Worm (Caenorhabditis elegans): ENCODE results near the gene Y17G9B.2.

Gene Y17G9B.2

ce11 chrIV:4727935-4728334 lies 36.0 kb upstream of the Y17G9B.2 start:
- TF ChIP-seq nhr-25 (tag; optimal IDR thresholded peaks at IDR 0.05), result peak; percentile 51
- TF ChIP-seq pha-4 (tag; optimal IDR thresholded peaks at IDR 0.05), result peak; percentile 22
- TF ChIP-seq jun-1 (tag; optimal IDR thresholded peaks at IDR 0.05), result peak; percentile 10
- TF ChIP-seq tbx-2 (tag; optimal IDR thresholded peaks at IDR 0.05), result peak; percentile 88
- TF ChIP-seq nhr-11 (tag; optimal IDR thresholded peaks at IDR 0.05), result peak; percentile 73
- peak; percentile 72 for TF ChIP-seq nfya-1 (tag; optimal IDR thresholded peaks at IDR 0.05; ENCODE audit: insufficient read depth)
- peak; percentile 79 for TF ChIP-seq elt-2 (tag; optimal IDR thresholded peaks at IDR 0.05)
- peak; percentile 54 for TF ChIP-seq snpc-4 (tag; optimal IDR thresholded peaks at IDR 0.05)
- TF ChIP-seq R02D3.7 (tag; optimal IDR thresholded peaks at IDR 0.05), result peak; percentile 84
- TF ChIP-seq ZK546.5 (tag; optimal IDR thresholded peaks at IDR 0.05), result peak; percentile 46
- TF ChIP-seq ceh-28 (tag; optimal IDR thresholded peaks at IDR 0.05), result peak; percentile 40
- peak; percentile 83 for TF ChIP-seq nhr-23 (tag; optimal IDR thresholded peaks at IDR 0.05)
- peak; percentile 92 for TF ChIP-seq lsy-12 (tag; optimal IDR thresholded peaks at IDR 0.05)
- TF ChIP-seq nhr-43 (tag; optimal IDR thresholded peaks at IDR 0.05; ENCODE audit: poor library complexity, severe bottlenecking), result peak; percentile 88
- peak; percentile 60 for TF ChIP-seq nhr-77 (tag; optimal IDR thresholded peaks at IDR 0.05)
- peak; percentile 84 for TF ChIP-seq lin-15B (tag; optimal IDR thresholded peaks at IDR 0.05)
- peak; percentile 10 for TF ChIP-seq ceh-82 (tag; optimal IDR thresholded peaks at IDR 0.05)

- no peak for TF ChIP-seq nhr-11 (tag; optimal IDR thresholded peaks at IDR 0.05)
These were observed 26.7 kb upstream of the Y17G9B.2 start, which contains the start of gene fbxb-78 for ce11 chrIV:4737258-4737657. Gene fbxb-78, plus strand, starts transcription at chrIV:4737558.

- no peak for TF ChIP-seq ztf-11 (tag; optimal IDR thresholded peaks at IDR 0.05)
- no peak for TF ChIP-seq nhr-11 (tag; optimal IDR thresholded peaks at IDR 0.05)
- no peak for TF ChIP-seq egl-5 (tag; optimal IDR thresholded peaks at IDR 0.05)
These were observed 21.5 kb upstream of the Y17G9B.2 start for ce11 chrIV:4742480-4742879.

ce11 chrIV:4744167-4744566 lies 19.8 kb upstream of the Y17G9B.2 start, which contains the start of gene hoe-1:
Gene hoe-1, minus strand, starts transcription at chrIV:4744267.
- no peak for TF ChIP-seq nhr-25 (tag; optimal IDR thresholded peaks at IDR 0.05)
- TF ChIP-seq nhr-23 (tag; optimal IDR thresholded peaks at IDR 0.05), result no peak
- TF ChIP-seq nfya-1 (tag; optimal IDR thresholded peaks at IDR 0.05; ENCODE audit: insufficient read depth), result no peak
- no peak for TF ChIP-seq nhr-28 (tag; optimal IDR thresholded peaks at IDR 0.05)
- TF ChIP-seq ztf-4 (tag; optimal IDR thresholded peaks at IDR 0.05), result no peak
- no peak for TF ChIP-seq jun-1 (tag; optimal IDR thresholded peaks at IDR 0.05)
- no peak for TF ChIP-seq ama-1 (optimal IDR thresholded peaks at IDR 0.05)
- TF ChIP-seq pha-4 (tag; optimal IDR thresholded peaks at IDR 0.05), result no peak
- no peak for TF ChIP-seq mml-1 (tag; optimal IDR thresholded peaks at IDR 0.05)
- no peak for TF ChIP-seq pqm-1 (tag; optimal IDR thresholded peaks at IDR 0.05)
- TF ChIP-seq aly-2 (tag; optimal IDR thresholded peaks at IDR 0.05), result no peak
- TF ChIP-seq snpc-4 (tag; optimal IDR thresholded peaks at IDR 0.05), result no peak
- no peak for TF ChIP-seq ZK546.5 (tag; optimal IDR thresholded peaks at IDR 0.05)
- TF ChIP-seq fkh-2 (tag; optimal IDR thresholded peaks at IDR 0.05), result no peak
- no peak for TF ChIP-seq nhr-67 (tag; optimal IDR thresholded peaks at IDR 0.05)
- TF ChIP-seq skn-1 (tag; optimal IDR thresholded peaks at IDR 0.05), result no peak
- TF ChIP-seq ztf-11 (tag; optimal IDR thresholded peaks at IDR 0.05), result no peak
- no peak for TF ChIP-seq nhr-43 (tag; optimal IDR thresholded peaks at IDR 0.05; ENCODE audit: poor library complexity, severe bottlenecking)
- TF ChIP-seq ceh-9 (tag; optimal IDR thresholded peaks at IDR 0.05), result no peak

ce11 chrIV:4745422-4745821 lies 18.5 kb upstream of the Y17G9B.2 start, which contains the start of gene timm-17B.1:
Gene timm-17B.1, minus strand, starts transcription at chrIV:4745492.
- peak; percentile 13 for TF ChIP-seq nhr-25 (tag; optimal IDR thresholded peaks at IDR 0.05)
- TF ChIP-seq nhr-11 (tag; optimal IDR thresholded peaks at IDR 0.05), result no peak
- peak; percentile 75 for TF ChIP-seq nhr-43 (tag; optimal IDR thresholded peaks at IDR 0.05; ENCODE audit: poor library complexity, severe bottlenecking)
- TF ChIP-seq R02D3.7 (tag; optimal IDR thresholded peaks at IDR 0.05), result peak; percentile 73
- TF ChIP-seq skn-1 (tag; optimal IDR thresholded peaks at IDR 0.05), result peak; percentile 52
- TF ChIP-seq jun-1 (tag; optimal IDR thresholded peaks at IDR 0.05), result no peak
- no peak for TF ChIP-seq ztf-11 (tag; optimal IDR thresholded peaks at IDR 0.05)
- TF ChIP-seq zag-1 (tag; optimal IDR thresholded peaks at IDR 0.05), result no peak
- TF ChIP-seq nhr-67 (tag; optimal IDR thresholded peaks at IDR 0.05), result no peak
- TF ChIP-seq nhr-12 (tag; optimal IDR thresholded peaks at IDR 0.05), result no peak
- TF ChIP-seq unc-39 (tag; optimal IDR thresholded peaks at IDR 0.05), result no peak
- no peak for TF ChIP-seq ztf-4 (tag; optimal IDR thresholded peaks at IDR 0.05)
- peak; percentile 81 for TF ChIP-seq nfya-1 (tag; optimal IDR thresholded peaks at IDR 0.05; ENCODE audit: insufficient read depth)
- no peak for TF ChIP-seq egl-27 (tag; optimal IDR thresholded peaks at IDR 0.05)
- TF ChIP-seq mml-1 (tag; optimal IDR thresholded peaks at IDR 0.05), result no peak
- TF ChIP-seq elt-2 (tag; optimal IDR thresholded peaks at IDR 0.05), result peak; percentile 25
- TF ChIP-seq egl-5 (tag; optimal IDR thresholded peaks at IDR 0.05), result no peak
- TF ChIP-seq nhr-28 (tag; optimal IDR thresholded peaks at IDR 0.05), result no peak
- TF ChIP-seq hmg-11 (tag; optimal IDR thresholded peaks at IDR 0.05), result peak; percentile 45
- no peak for TF ChIP-seq ceh-9 (tag; optimal IDR thresholded peaks at IDR 0.05)
- no peak for TF ChIP-seq ama-1 (optimal IDR thresholded peaks at IDR 0.05)
- no peak for TF ChIP-seq nhr-237 (tag; optimal IDR thresholded peaks at IDR 0.05)
- peak; percentile 49 for TF ChIP-seq tbx-2 (tag; optimal IDR thresholded peaks at IDR 0.05)
- TF ChIP-seq ZK546.5 (tag; optimal IDR thresholded peaks at IDR 0.05), result no peak
- TF ChIP-seq pqm-1 (tag; optimal IDR thresholded peaks at IDR 0.05), result no peak
- TF ChIP-seq lin-39 (tag; optimal IDR thresholded peaks at IDR 0.05), result no peak
- TF ChIP-seq ceh-82 (tag; optimal IDR thresholded peaks at IDR 0.05), result no peak
- TF ChIP-seq nhr-23 (tag; optimal IDR thresholded peaks at IDR 0.05), result peak; percentile 66
- no peak for TF ChIP-seq nhr-77 (tag; optimal IDR thresholded peaks at IDR 0.05)
- peak; percentile 79 for TF ChIP-seq pha-4 (tag; optimal IDR thresholded peaks at IDR 0.05)
- TF ChIP-seq lsy-12 (tag; optimal IDR thresholded peaks at IDR 0.05), result peak; percentile 21
- TF ChIP-seq elt-1 (tag; optimal IDR thresholded peaks at IDR 0.05), result no peak
- no peak for TF ChIP-seq sea-2 (GFP tag; optimal IDR thresholded peaks at IDR 0.05)
- peak; percentile 57 for TF ChIP-seq ceh-28 (tag; optimal IDR thresholded peaks at IDR 0.05)
- TF ChIP-seq eor-1 (tag; optimal IDR thresholded peaks at IDR 0.05), result no peak
- peak; percentile 76 for TF ChIP-seq lin-15B (tag; optimal IDR thresholded peaks at IDR 0.05)
- peak; percentile 29 for TF ChIP-seq snpc-4 (tag; optimal IDR thresholded peaks at IDR 0.05)
